Worm (Caenorhabditis elegans) whole organism, early embryonic: ENCODE data around the gene amdh-1.

ENCODE experiments used
- F13C5.2 ChIP-seq: sonication (generic microtip); optimal IDR thresholded peaks from 2 replicates; lab custom pipeline; 2017; ENCODE audit warnings: mild to moderate bottlenecking, missing genetic modification characterization, inconsistent platforms, missing compliant biosample characterization
- aly-1 ChIP-seq: sonication (generic microtip); optimal IDR thresholded peaks from 2 replicates; lab custom pipeline; 2016; ENCODE audit warnings: missing genetic modification characterization, missing compliant biosample characterization
- ama-1 ChIP-seq: fragments of 150-350 bp; optimal IDR thresholded peaks from 2 replicates; lab custom pipeline; 2014
- hnd-1 ChIP-seq: sonication (generic microtip); optimal IDR thresholded peaks from 2 replicates; lab custom pipeline; 2016; ENCODE audit warnings: missing genetic modification characterization, missing compliant biosample characterization

DNA sequence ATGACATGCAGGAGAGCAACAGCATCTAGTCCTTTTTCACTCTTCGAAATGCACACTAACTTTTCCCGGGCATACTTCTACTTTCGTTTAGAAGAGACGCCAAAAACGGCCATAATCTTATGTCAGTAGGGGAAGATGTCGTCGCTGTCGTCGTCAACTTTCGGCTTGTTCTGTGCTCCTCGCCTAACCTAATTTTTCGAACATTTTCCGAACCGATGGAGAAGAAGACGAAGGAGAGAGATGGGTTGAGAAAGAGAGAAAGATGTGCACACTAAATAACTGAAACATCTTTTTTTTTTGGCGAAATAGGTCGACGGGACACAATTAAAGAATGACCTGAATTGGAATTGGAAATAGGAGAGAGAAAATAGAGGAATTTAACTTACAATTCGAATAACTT is 58.7 kb downstream of the amdh-1 start:
- TF ChIP-seq ama-1 (lab: Kevin White, UChicago) (no peak), aly-1 (tag; lab: Kevin White, UChicago) (no peak), hnd-1 (tag; lab: Kevin White, UChicago) (no peak), F13C5.2 (tag; lab: Kevin White, UChicago) (no peak)
